Worm (Caenorhabditis elegans) whole organism, L2 larva: ENCODE data around the gene tbx-40.

Source experiments
- R02D3.7 ChIP-seq: fragments of 150-350 bp; optimal IDR thresholded peaks from 2 replicates; lab custom pipeline; 2014; ENCODE audit warnings: missing biosample characterization, missing genetic modification characterization
- ZK546.5 ChIP-seq: sonication (generic microtip); optimal IDR thresholded peaks from 2 replicates; lab custom pipeline; 2017; ENCODE audit warnings: missing biosample characterization, missing genetic modification characterization
- alr-1 ChIP-seq: fragments of 150-350 bp; optimal IDR thresholded peaks from 2 replicates; lab custom pipeline; 2014; ENCODE audit warnings: missing biosample characterization, missing genetic modification characterization
- ceh-82 ChIP-seq: fragments of 150-350 bp; optimal IDR thresholded peaks from 2 replicates; lab custom pipeline; 2014; ENCODE audit warnings: missing biosample characterization, missing genetic modification characterization
- egl-27 ChIP-seq: sonication (generic microtip); optimal IDR thresholded peaks from 3 replicates; lab custom pipeline; 2017; ENCODE audit warnings: missing biosample characterization, missing genetic modification reagents, missing genetic modification characterization
- elt-3 ChIP-seq: sonication (generic microtip); optimal IDR thresholded peaks from 2 replicates; lab custom pipeline; 2017; ENCODE audit warnings: missing biosample characterization, missing genetic modification characterization
- fos-1 ChIP-seq: fragments of 150-350 bp; optimal IDR thresholded peaks from 2 replicates; lab custom pipeline; 2014; ENCODE audit warnings: missing biosample characterization, missing genetic modification characterization
- lin-11 ChIP-seq: fragments of 150-350 bp; sonication (generic microtip); optimal IDR thresholded peaks from 2 replicates; lab custom pipeline; 2014; ENCODE audit warnings: missing biosample characterization, missing genetic modification characterization, inconsistent platforms, mixed read lengths
- nhr-12 ChIP-seq: fragments of 150-350 bp; optimal IDR thresholded peaks from 2 replicates; lab custom pipeline; 2014; ENCODE audit warnings: missing biosample characterization, missing genetic modification characterization
- nhr-237 ChIP-seq: fragments of 150-350 bp; optimal IDR thresholded peaks from 2 replicates; lab custom pipeline; 2014; ENCODE audit warnings: missing biosample characterization, missing genetic modification characterization
- nhr-25 ChIP-seq: fragments of 150-350 bp; sonication (generic microtip); optimal IDR thresholded peaks from 3 replicates; lab custom pipeline; 2014; ENCODE audit warnings: missing biosample characterization, missing genetic modification characterization
- nhr-77 ChIP-seq: fragments of 150-350 bp; optimal IDR thresholded peaks from 2 replicates; lab custom pipeline; 2014; ENCODE audit warnings: missing biosample characterization, missing genetic modification characterization

DNA sequence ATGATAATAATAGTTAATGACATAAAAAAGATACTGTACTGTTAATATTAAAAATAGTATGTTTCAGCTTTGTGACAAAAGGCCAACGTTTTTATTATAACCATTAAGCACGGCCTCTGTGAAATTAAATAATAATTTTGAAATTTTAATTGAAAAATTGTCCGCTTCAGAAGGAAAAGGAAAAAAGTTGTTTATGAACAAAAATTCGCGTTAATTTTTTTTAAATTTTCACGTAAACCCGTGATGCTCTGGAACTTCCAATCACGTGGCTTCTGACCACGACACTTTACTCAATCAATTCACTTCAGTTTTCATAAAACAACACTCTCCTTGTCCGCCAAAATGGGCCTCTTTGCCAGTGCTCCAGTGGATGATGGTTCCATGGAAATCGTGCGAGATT lies 6.7 kb downstream of the tbx-40 start, which contains the start of gene Y73F8A.15:
- TF ChIP-seq lin-11 (tag; lab: Kevin White, UChicago) (no peak), alr-1 (tag; lab: Kevin White, UChicago) (no peak), ZK546.5 (no peak), nhr-12 (tag; lab: Kevin White, UChicago) (no peak), nhr-77 (tag; lab: Kevin White, UChicago) (no peak), fos-1 (tag; lab: Kevin White, UChicago) (no peak), nhr-237 (no peak), R02D3.7 (tag; lab: Kevin White, UChicago) (no peak), ceh-82 (tag; lab: Kevin White, UChicago) (no peak), egl-27 (no peak), elt-3 (no peak), nhr-25 (no peak)
